Worm (Caenorhabditis elegans) whole organism, L1 larva: ENCODE data around the gene dao-6.

ENCODE experiments used
- C16A3.4 ChIP-seq: fragments of 150-350 bp; optimal IDR thresholded peaks from 2 replicates; lab custom pipeline; 2014; ENCODE audit warnings: missing biosample characterization, missing genetic modification characterization
- F16B12.6 ChIP-seq: fragments of 150-350 bp; optimal IDR thresholded peaks from 2 replicates; lab custom pipeline; 2014; ENCODE audit warnings: missing biosample characterization, missing genetic modification characterization
- aly-2 ChIP-seq: fragments of 150-350 bp; optimal IDR thresholded peaks from 2 replicates; lab custom pipeline; 2014; ENCODE audit warnings: missing biosample characterization, missing genetic modification characterization
- blmp-1 ChIP-seq: fragments of 150-350 bp; optimal IDR thresholded peaks from 2 replicates; lab custom pipeline; 2014; ENCODE audit warnings: missing biosample characterization, missing genetic modification characterization
- ceh-63 ChIP-seq: fragments of 200-800 bp; sonication (Bioruptor generic); optimal IDR thresholded peaks from 2 replicates; lab custom pipeline; 2018; ENCODE audit warnings: mild to moderate bottlenecking, missing genetic modification characterization, missing compliant biosample characterization
- ceh-8 ChIP-seq: fragments of 200-800 bp; sonication (Bioruptor generic); optimal IDR thresholded peaks from 2 replicates; lab custom pipeline; 2018; ENCODE audit warnings: mild to moderate bottlenecking, missing genetic modification characterization, moderate library complexity, missing compliant biosample characterization
- ceh-90 ChIP-seq: sonication (generic microtip); optimal IDR thresholded peaks from 2 replicates; lab custom pipeline; 2016; ENCODE audit warnings: missing genetic modification characterization, missing compliant biosample characterization
- ces-1 ChIP-seq: fragments of 150-350 bp; optimal IDR thresholded peaks from 2 replicates; lab custom pipeline; 2014; ENCODE audit warnings: missing biosample characterization, missing genetic modification reagents, missing genetic modification characterization
- dpl-1 ChIP-seq, 3 experiments: fragments of 150-350 bp in 2 of 3; sonication (generic microtip) in 1 of 3; optimal IDR thresholded peaks; 2 replicates each; lab custom pipeline; 2014 to 2017; ENCODE audit warnings: missing biosample characterization in 3 of 3, missing genetic modification characterization in 3 of 3, missing genetic modification reagents in 3 of 3
- efl-1 ChIP-seq, 4 experiments: fragments of 150-350 bp; optimal IDR thresholded peaks in 3 of 4; peaks in 1 of 4; 1 replicate in 1 of 4; 2 replicates in 3 of 4; lab custom pipeline; 2014; ENCODE audit warnings: missing biosample characterization in 2 of 4, missing genetic modification characterization in 2 of 4, missing genetic modification reagents in 2 of 4
- efl-3 ChIP-seq: fragments of 200-800 bp; sonication (Bioruptor generic); optimal IDR thresholded peaks from 2 replicates; lab custom pipeline; 2018; ENCODE audit warnings: mild to moderate bottlenecking, missing genetic modification characterization, missing compliant biosample characterization
- egl-13 ChIP-seq: sonication (generic microtip); optimal IDR thresholded peaks from 2 replicates; lab custom pipeline; 2016; ENCODE audit warnings: missing genotype, missing genetic modification reagents, missing genetic modification characterization, missing compliant biosample characterization
- egl-27 ChIP-seq, 2 experiments: fragments of 150-350 bp in 1 of 2; sonication (generic microtip); optimal IDR thresholded peaks; 3 replicates each; lab custom pipeline; 2017 to 2018; ENCODE audit warnings: missing biosample characterization in 2 of 2, missing genetic modification characterization in 2 of 2, missing genetic modification reagents in 2 of 2
- elt-2 ChIP-seq: sonication (generic microtip); optimal IDR thresholded peaks from 2 replicates; lab custom pipeline; 2016; ENCODE audit warnings: missing genetic modification characterization, mild to moderate bottlenecking, inconsistent platforms, missing compliant biosample characterization, missing genetic modification reagents
- elt-3 ChIP-seq, 6 experiments: fragments of 150-350 bp in 1 of 6; sonication (generic microtip); optimal IDR thresholded peaks; 2 replicates each; lab custom pipeline; 2017 to 2018; ENCODE audit warnings: missing biosample characterization in 6 of 6, missing genetic modification characterization in 6 of 6, inconsistent platforms in 1 of 6
- ets-5 ChIP-seq: fragments of 200-800 bp; sonication (Bioruptor generic); IDR thresholded peaks from 2 replicates; pipeline ENCODE4 v1.3.6; 2022; ENCODE audit warnings: missing genetic modification characterization, missing compliant biosample characterization
- fkh-10 ChIP-seq: sonication (generic microtip); optimal IDR thresholded peaks from 2 replicates; lab custom pipeline; 2017; ENCODE audit warnings: missing biosample characterization, missing genetic modification reagents, missing genetic modification characterization
- fkh-4 ChIP-seq: sonication (generic microtip); optimal IDR thresholded peaks from 2 replicates; lab custom pipeline; 2016; ENCODE audit warnings: missing compliant biosample characterization, missing genetic modification characterization, borderline replicate concordance
- fkh-8 ChIP-seq: sonication (generic microtip); optimal IDR thresholded peaks from 2 replicates; lab custom pipeline; 2016; ENCODE audit warnings: mild to moderate bottlenecking, missing genetic modification characterization, missing compliant biosample characterization
- fos-1 ChIP-seq: fragments of 150-350 bp; optimal IDR thresholded peaks from 2 replicates; lab custom pipeline; 2014; ENCODE audit warnings: missing biosample characterization, missing genetic modification characterization
- grh-1 ChIP-seq: fragments of 200-800 bp; sonication (Bioruptor generic); IDR thresholded peaks from 2 replicates; pipeline ENCODE4 v1.3.6; 2022; ENCODE audit warnings: missing genetic modification reagents, missing genetic modification characterization, missing compliant biosample characterization
- hlh-17 ChIP-seq: fragments of 200-800 bp; sonication (Bioruptor generic); optimal IDR thresholded peaks from 2 replicates; lab custom pipeline; 2018; ENCODE audit warnings: missing genetic modification characterization, mild to moderate bottlenecking, missing compliant biosample characterization, moderate library complexity, borderline replicate concordance
- hpl-2 ChIP-seq: fragments of 150-350 bp; optimal IDR thresholded peaks from 2 replicates; lab custom pipeline; 2014; ENCODE audit warnings: missing biosample characterization, missing genetic modification reagents, missing genetic modification characterization
- lin-13 ChIP-seq: fragments of 150-350 bp; optimal IDR thresholded peaks from 2 replicates; lab custom pipeline; 2014; ENCODE audit warnings: missing biosample characterization, missing genetic modification reagents, missing genetic modification characterization
- lin-14 ChIP-seq: fragments of 200-800 bp; sonication (Bioruptor generic); optimal IDR thresholded peaks from 2 replicates; lab custom pipeline; 2018; ENCODE audit warnings: mild to moderate bottlenecking, missing genetic modification characterization, moderate library complexity, missing compliant biosample characterization
- lin-15B ChIP-seq: fragments of 150-350 bp; sonication (generic microtip); optimal IDR thresholded peaks from 3 replicates; lab custom pipeline; 2014; ENCODE audit warnings: missing biosample characterization, missing genetic modification characterization
- lin-35 ChIP-seq, 2 experiments: fragments of 150-350 bp; optimal IDR thresholded peaks; 2 replicates each; lab custom pipeline; 2014; ENCODE audit warnings: missing biosample characterization in 2 of 2, missing genetic modification characterization in 2 of 2, missing genetic modification reagents in 2 of 2
- lin-39 ChIP-seq: fragments of 150-350 bp; optimal IDR thresholded peaks from 2 replicates; lab custom pipeline; 2014; ENCODE audit warnings: missing biosample characterization, missing genetic modification reagents, missing genetic modification characterization
- mep-1 ChIP-seq: fragments of 150-350 bp; optimal IDR thresholded peaks from 2 replicates; lab custom pipeline; 2014; ENCODE audit warnings: missing biosample characterization, missing genetic modification characterization
- nhr-12 ChIP-seq: sonication (generic microtip); optimal IDR thresholded peaks from 2 replicates; lab custom pipeline; 2017; ENCODE audit warnings: missing biosample characterization, missing genetic modification characterization
- nhr-20 ChIP-seq: sonication (generic microtip); optimal IDR thresholded peaks from 2 replicates; lab custom pipeline; 2016; ENCODE audit warnings: mild to moderate bottlenecking, missing genetic modification characterization, missing compliant biosample characterization
- nhr-28 ChIP-seq: fragments of 150-350 bp; optimal IDR thresholded peaks from 2 replicates; lab custom pipeline; 2014; ENCODE audit warnings: missing biosample characterization, missing genetic modification characterization
- nhr-47 ChIP-seq: sonication (generic microtip); optimal IDR thresholded peaks from 2 replicates; lab custom pipeline; 2016; ENCODE audit warnings: mild to moderate bottlenecking, missing genetic modification characterization, moderate library complexity, missing compliant biosample characterization
- nhr-71 ChIP-seq: sonication (generic microtip); optimal IDR thresholded peaks from 2 replicates; lab custom pipeline; 2016; ENCODE audit warnings: mild to moderate bottlenecking, missing genetic modification characterization, moderate library complexity, missing compliant biosample characterization
- nhr-76 ChIP-seq: sonication (generic microtip); optimal IDR thresholded peaks from 2 replicates; lab custom pipeline; 2017; ENCODE audit warnings: missing biosample characterization, missing genetic modification characterization
- nhr-77 ChIP-seq: fragments of 150-350 bp; optimal IDR thresholded peaks from 2 replicates; lab custom pipeline; 2014; ENCODE audit warnings: missing biosample characterization, missing genetic modification characterization
- nhr-85 ChIP-seq: sonication (generic microtip); peaks from one replicate; lab custom pipeline; 2016; ENCODE audit warnings: missing genetic modification characterization, inconsistent platforms, missing compliant biosample characterization
- nhr-90 ChIP-seq: sonication (generic microtip); optimal IDR thresholded peaks from 2 replicates; lab custom pipeline; 2016; ENCODE audit warnings: mild to moderate bottlenecking, missing genetic modification characterization, missing compliant biosample characterization; ENCODE audit not compliant: poor library complexity
- pqm-1 ChIP-seq: sonication (generic microtip); optimal IDR thresholded peaks from 3 replicates; lab custom pipeline; 2017; ENCODE audit warnings: missing biosample characterization, missing genetic modification characterization
- rnt-1 ChIP-seq: sonication (generic microtip); optimal IDR thresholded peaks from 2 replicates; lab custom pipeline; 2016; ENCODE audit warnings: mild to moderate bottlenecking, missing genetic modification characterization, moderate library complexity, missing compliant biosample characterization
- skn-1 ChIP-seq: fragments of 150-350 bp; optimal IDR thresholded peaks from 2 replicates; lab custom pipeline; 2014; ENCODE audit warnings: missing biosample characterization, missing genetic modification characterization
- snu-23 ChIP-seq: sonication (generic microtip); optimal IDR thresholded peaks from 2 replicates; lab custom pipeline; 2016; ENCODE audit warnings: missing genetic modification characterization, missing compliant biosample characterization
- sptf-1 ChIP-seq: fragments of 150-350 bp; optimal IDR thresholded peaks from 2 replicates; lab custom pipeline; 2014; ENCODE audit warnings: missing biosample characterization, missing genetic modification characterization
- tlp-1 ChIP-seq: fragments of 150-350 bp; optimal IDR thresholded peaks from 2 replicates; lab custom pipeline; 2014; ENCODE audit warnings: missing biosample characterization, missing genetic modification characterization
- unc-130 ChIP-seq: fragments of 150-350 bp; optimal IDR thresholded peaks from 2 replicates; lab custom pipeline; 2017; ENCODE audit warnings: missing biosample characterization, missing genetic modification characterization, inconsistent platforms
- unc-86 ChIP-seq: sonication (generic microtip); optimal IDR thresholded peaks from 2 replicates; lab custom pipeline; 2016; ENCODE audit warnings: missing genetic modification characterization, missing compliant biosample characterization
- vab-15 ChIP-seq: sonication (generic microtip); optimal IDR thresholded peaks from 2 replicates; lab custom pipeline; 2017; ENCODE audit warnings: missing genotype, mild to moderate bottlenecking, missing genetic modification characterization, missing compliant biosample characterization
- xbp-1 ChIP-seq: sonication (generic microtip); optimal IDR thresholded peaks from 2 replicates; lab custom pipeline; 2016; ENCODE audit warnings: missing genetic modification characterization, missing compliant biosample characterization
- zag-1 ChIP-seq: fragments of 150-350 bp; optimal IDR thresholded peaks from 2 replicates; lab custom pipeline; 2014; ENCODE audit warnings: missing biosample characterization, missing genetic modification characterization
- zip-4 ChIP-seq: fragments of 200-800 bp; sonication (Bioruptor generic); optimal IDR thresholded peaks from 2 replicates; lab custom pipeline; 2018; ENCODE audit warnings: mild to moderate bottlenecking, missing genetic modification characterization, moderate library complexity, missing compliant biosample characterization
- ztf-4 ChIP-seq: fragments of 150-350 bp; optimal IDR thresholded peaks from 2 replicates; lab custom pipeline; 2014; ENCODE audit warnings: missing biosample characterization, missing genetic modification characterization

dao-6 gene

DNA sequence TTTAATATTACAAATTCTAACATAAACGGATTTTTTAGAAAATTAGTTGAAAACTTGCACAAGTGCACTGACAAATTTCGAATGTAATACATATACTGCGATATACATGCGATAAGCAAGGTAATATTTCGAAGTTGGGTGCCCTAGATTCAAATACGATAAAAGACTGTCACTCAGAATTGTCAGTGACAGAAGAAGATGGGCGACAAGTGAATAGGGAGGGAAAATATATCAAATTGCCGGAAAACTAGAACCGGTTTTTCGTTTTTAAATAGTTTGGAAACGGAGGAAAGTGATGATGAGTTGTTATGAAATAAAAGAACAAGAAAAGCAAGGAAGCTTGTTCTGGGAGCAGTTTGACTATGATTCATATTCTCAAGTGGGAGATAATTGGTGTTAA, 2.0 kb downstream of the dao-6 start:
- peak; percentile 87 for TF ChIP-seq nhr-85
- TF ChIP-seq ceh-90 (tag; lab: Kevin White, UChicago), result no peak
- TF ChIP-seq blmp-1 (tag; lab: Kevin White, UChicago), result peak; percentile 67
- TF ChIP-seq snu-23 (GFP tag; lab: Kevin White, UChicago), result peak; percentile 21
- peak; percentile 55 for TF ChIP-seq lin-14
- TF ChIP-seq unc-86 (tag; lab: Kevin White, UChicago), result no peak
- peak; percentile 14 for TF ChIP-seq rnt-1 (tag; lab: Kevin White, UChicago)
- TF ChIP-seq mep-1, result peak; percentile 26

DNA sequence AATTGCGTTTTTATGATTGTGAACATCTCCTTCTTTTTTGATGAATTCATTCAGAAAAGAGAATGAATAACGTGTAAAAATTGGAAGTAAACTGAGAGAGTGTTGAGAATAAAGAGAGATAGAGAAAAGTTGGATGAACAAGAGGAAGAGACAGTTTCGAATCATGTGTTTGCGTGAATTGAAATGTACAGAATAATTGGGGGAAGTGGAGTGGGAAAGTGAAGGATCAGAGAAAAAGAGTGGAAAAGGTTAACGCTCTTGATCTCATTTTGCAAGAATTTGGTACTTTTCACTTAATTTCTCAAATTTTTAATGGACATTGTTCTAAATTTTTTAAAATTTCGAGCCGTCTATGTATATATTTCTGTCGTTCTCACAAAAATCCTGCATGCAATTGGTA, 2.7 kb downstream of the dao-6 start:
- no peak for TF ChIP-seq ceh-8 (GFP tag; lab: Kevin White, UChicago)
- TF ChIP-seq elt-2 (tag; lab: Kevin White, UChicago), result no peak
- no peak for TF ChIP-seq tlp-1 (tag; lab: Kevin White, UChicago)
- TF ChIP-seq nhr-12 (tag; lab: Kevin White, UChicago), result no peak
- TF ChIP-seq F16B12.6, result no peak
- no peak for TF ChIP-seq fos-1 (tag; lab: Kevin White, UChicago)
- TF ChIP-seq lin-39 (tag; lab: Kevin White, UChicago), result no peak
- TF ChIP-seq nhr-76 (tag; lab: Kevin White, UChicago), result no peak
- no peak for TF ChIP-seq efl-3 (GFP tag; lab: Kevin White, UChicago)
- TF ChIP-seq nhr-77 (tag; lab: Kevin White, UChicago), result no peak
- no peak for TF ChIP-seq lin-13 (GFP tag; lab: Kevin White, UChicago)
- no peak for TF ChIP-seq nhr-71 (tag; lab: Kevin White, UChicago)
- TF ChIP-seq ceh-63, result no peak
- TF ChIP-seq C16A3.4 (tag; lab: Kevin White, UChicago), result no peak
- no peak for TF ChIP-seq fkh-8 (tag; lab: Kevin White, UChicago)
- TF ChIP-seq ces-1 (GFP tag; lab: Kevin White, UChicago), result no peak
- peak; percentile 87 for TF ChIP-seq blmp-1 (tag; lab: Kevin White, UChicago)
- no peak for TF ChIP-seq nhr-47 (tag; lab: Kevin White, UChicago)
- TF ChIP-seq efl-1 (optimal IDR thresholded peaks at IDR 0.05; lab: Kevin White, UChicago), result no peak
- TF ChIP-seq efl-1 (GFP tag; optimal IDR thresholded peaks at IDR 0.05 in 1 of 2; lab: Kevin White, UChicago), result no peak
- no peak for TF ChIP-seq grh-1 (GFP tag; lab: Robert Waterston, UW)
- no peak for TF ChIP-seq fkh-10 (GFP tag; lab: Kevin White, UChicago)
- TF ChIP-seq aly-2 (tag; lab: Kevin White, UChicago), result no peak
- no peak for TF ChIP-seq ztf-4 (tag; lab: Kevin White, UChicago)
- TF ChIP-seq nhr-28 (tag; lab: Kevin White, UChicago), result no peak
- no peak for TF ChIP-seq egl-13 (tag; lab: Kevin White, UChicago)
- TF ChIP-seq hlh-17 (GFP tag; lab: Kevin White, UChicago), result no peak
- peak; percentile 64 for TF ChIP-seq lin-14
- TF ChIP-seq zag-1 (tag; lab: Kevin White, UChicago), result no peak
- no peak for TF ChIP-seq unc-130
- no peak for TF ChIP-seq skn-1
- no peak for TF ChIP-seq hpl-2 (GFP tag; lab: Kevin White, UChicago)
- no peak for TF ChIP-seq dpl-1 (GFP tag; optimal IDR thresholded peaks at IDR 0.05; lab: Kevin White, UChicago)
- TF ChIP-seq zip-4 (GFP tag; lab: Kevin White, UChicago), result no peak
- TF ChIP-seq vab-15 (tag; lab: Kevin White, UChicago), result no peak
- no peak for TF ChIP-seq pqm-1 (tag; lab: Kevin White, UChicago)
- TF ChIP-seq lin-15B (tag; lab: Kevin White, UChicago), result no peak
- TF ChIP-seq ets-5 (GFP tag; lab: Robert Waterston, UW), result no peak
- peak; percentile 22 for TF ChIP-seq snu-23 (GFP tag; lab: Kevin White, UChicago)
- no peak for TF ChIP-seq sptf-1 (tag; lab: Kevin White, UChicago)
- TF ChIP-seq lin-35 (GFP tag; optimal IDR thresholded peaks at IDR 0.05; lab: Kevin White, UChicago), result peak in 1 of 2 experiments; percentile 26
- TF ChIP-seq mep-1, result peak; percentile 32
- no peak for TF ChIP-seq egl-27 (tag; optimal IDR thresholded peaks at IDR 0.05; lab: Kevin White, UChicago)
- TF ChIP-seq xbp-1, result no peak
- TF ChIP-seq elt-3 (tag; optimal IDR thresholded peaks at IDR 0.05; lab: Kevin White, UChicago), result peak in 1 of 6 experiments; percentile 27
- TF ChIP-seq fkh-4 (tag; lab: Kevin White, UChicago), result no peak
- TF ChIP-seq nhr-90 (tag; lab: Kevin White, UChicago), result no peak
- TF ChIP-seq unc-86 (tag; lab: Kevin White, UChicago), result no peak
- TF ChIP-seq nhr-20 (tag; lab: Kevin White, UChicago), result peak; percentile 3
